Fruit fly (Drosophila melanogaster) whole organism, adult: ENCODE data around the gene cdi.
A peak's percentile ranks its signal among the peaks of the same experiment; 100 is the strongest.

Experiments used
- CG11617 ChIP-seq: fragments of 200-800 bp; sonication (Bioruptor generic); optimal IDR thresholded peaks from 2 replicates; lab custom pipeline; 2017; ENCODE audit warnings: mild to moderate bottlenecking, missing biosample characterization, missing genetic modification reagents, missing genetic modification characterization
- CG12768 ChIP-seq: fragments of 200-800 bp; sonication (Bioruptor generic); optimal IDR thresholded peaks from 2 replicates; lab custom pipeline; 2017; ENCODE audit warnings: missing biosample characterization, missing genetic modification characterization, mild to moderate bottlenecking, moderate library complexity, missing genetic modification reagents
- CG14711 ChIP-seq: fragments of 200-800 bp; sonication (Bioruptor generic); optimal IDR thresholded peaks from 2 replicates; lab custom pipeline; 2018; ENCODE audit warnings: missing biosample characterization, mild to moderate bottlenecking, missing genetic modification characterization, moderate library complexity
- CG1620 ChIP-seq: fragments of 200-800 bp; sonication (Bioruptor generic); optimal IDR thresholded peaks from 2 replicates; lab custom pipeline; 2016; ENCODE audit warnings: missing biosample characterization, missing genetic modification characterization
- CG33017 ChIP-seq: fragments of 200-800 bp; sonication (Bioruptor generic); optimal IDR thresholded peaks from 2 replicates; lab custom pipeline; 2018; ENCODE audit warnings: missing biosample characterization, mild to moderate bottlenecking, missing genetic modification characterization, moderate library complexity
- CG5204 ChIP-seq: fragments of 200-800 bp; sonication (Bioruptor generic); optimal IDR thresholded peaks from 2 replicates; lab custom pipeline; 2016; ENCODE audit warnings: missing biosample characterization, missing genetic modification characterization
- CG7045 ChIP-seq: fragments of 200-800 bp; sonication (Bioruptor generic); optimal IDR thresholded peaks from 2 replicates; lab custom pipeline; 2017; ENCODE audit warnings: missing biosample characterization, mild to moderate bottlenecking, missing genetic modification characterization
- CG7101 ChIP-seq: fragments of 200-800 bp; sonication (Bioruptor generic); optimal IDR thresholded peaks from 2 replicates; lab custom pipeline; 2018; ENCODE audit warnings: missing biosample characterization, mild to moderate bottlenecking, missing genetic modification characterization, moderate library complexity
- Clk ChIP-seq: fragments of 200-800 bp; sonication (Bioruptor generic); optimal IDR thresholded peaks from 2 replicates; lab custom pipeline; 2017; ENCODE audit warnings: missing biosample characterization, missing genetic modification characterization
- Crg-1 ChIP-seq: fragments of 200-800 bp; sonication (Bioruptor generic); optimal IDR thresholded peaks from 2 replicates; lab custom pipeline; 2016; ENCODE audit warnings: missing biosample characterization, missing genetic modification characterization
- Hr96 ChIP-seq: fragments of 200-800 bp; sonication (Bioruptor generic); optimal IDR thresholded peaks from 2 replicates; lab custom pipeline; 2016; ENCODE audit warnings: missing biosample characterization, missing genetic modification characterization
- Mnt ChIP-seq: fragments of 200-800 bp; sonication (Bioruptor generic); optimal IDR thresholded peaks from 2 replicates; lab custom pipeline; 2016; ENCODE audit warnings: missing biosample characterization, mild to moderate bottlenecking, missing genetic modification characterization
- bab1 ChIP-seq: fragments of 200-800 bp; sonication (Bioruptor generic); optimal IDR thresholded peaks from 3 replicates; lab custom pipeline; 2019; ENCODE audit warnings: missing biosample characterization, mild to moderate bottlenecking, missing genetic modification characterization, moderate library complexity
- cic ChIP-seq: fragments of 200-800 bp; sonication (Bioruptor generic); optimal IDR thresholded peaks from 2 replicates; lab custom pipeline; 2017; ENCODE audit warnings: missing biosample characterization, mild to moderate bottlenecking, missing genetic modification characterization, moderate library complexity
- cnc ChIP-seq, 2 experiments: fragments of >200 bp; optimal IDR thresholded peaks; 2 replicates each; lab custom pipeline; 2017
- kay ChIP-seq: fragments of 200-800 bp; sonication (Bioruptor generic); peaks from one replicate; lab custom pipeline; 2016; ENCODE audit warnings: missing biosample characterization, missing genetic modification characterization, borderline replicate concordance
- ovo ChIP-seq: fragments of 200-800 bp; sonication (Bioruptor generic); optimal IDR thresholded peaks from 2 replicates; lab custom pipeline; 2016; ENCODE audit warnings: missing biosample characterization, missing genetic modification characterization
- pad ChIP-seq: fragments of 200-800 bp; sonication (Bioruptor generic); optimal IDR thresholded peaks from 3 replicates; lab custom pipeline; 2017; ENCODE audit warnings: missing biosample characterization, missing genetic modification characterization, mild to moderate bottlenecking, moderate library complexity, missing genetic modification reagents
- tj ChIP-seq: fragments of 200-800 bp; sonication (Bioruptor generic); optimal IDR thresholded peaks from 3 replicates; lab custom pipeline; 2017; ENCODE audit warnings: missing biosample characterization, mild to moderate bottlenecking, missing genetic modification characterization, moderate library complexity
- toe ChIP-seq: fragments of 200-800 bp; sonication (Bioruptor generic); optimal IDR thresholded peaks from 2 replicates; lab custom pipeline; 2016; ENCODE audit warnings: missing biosample characterization, missing genetic modification characterization

Gene cdi

dm6 chr3R:19103189-19103588, 9.1 kb upstream of the cdi start:
- TF ChIP-seq ovo (GFP tag; lab: Kevin White, UChicago) (no peak), CG14711 (no peak), CG7101 (tag; lab: Kevin White, UChicago) (no peak), cic (GFP tag; lab: Kevin White, UChicago) (no peak), Hr96 (GFP tag; lab: Kevin White, UChicago) (no peak), cnc (optimal IDR thresholded peaks at IDR 0.05; lab: Kevin White, UChicago) (no peak), pad (GFP tag; lab: Kevin White, UChicago) (no peak), CG5204 (GFP tag; lab: Kevin White, UChicago) (no peak), kay (GFP tag; lab: Kevin White, UChicago) (no peak), toe (GFP tag; lab: Kevin White, UChicago) (no peak), CG7045 (GFP tag; lab: Kevin White, UChicago) (no peak), bab1 (GFP tag; lab: Kevin White, UChicago) (no peak), CG33017 (no peak)

DNA sequence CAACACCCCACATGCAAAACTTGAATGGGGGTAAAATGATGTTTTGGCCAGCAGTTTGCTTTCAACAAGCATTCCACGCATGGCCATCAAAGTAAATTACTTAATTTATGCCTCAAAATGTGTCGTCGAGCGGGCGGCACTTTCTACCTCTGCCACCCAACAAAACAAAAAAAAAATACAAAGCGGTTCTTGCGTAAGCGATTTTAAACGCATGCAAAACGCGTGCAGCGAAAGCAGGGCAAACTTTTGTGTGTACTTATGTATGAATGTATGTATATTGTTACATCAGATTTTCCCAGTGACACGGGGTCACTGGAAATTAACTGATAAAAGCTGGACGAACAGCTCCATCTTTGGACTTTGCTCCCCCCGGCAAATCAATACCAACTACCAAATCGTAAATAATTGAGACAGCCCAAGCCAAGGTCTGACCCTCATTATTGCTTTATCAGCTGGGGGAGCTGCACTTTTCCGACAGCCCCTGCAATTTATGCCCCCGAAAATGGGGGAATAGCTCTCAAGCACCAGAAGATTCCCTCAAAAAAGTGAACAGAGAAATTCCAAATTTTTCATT, 7.3 kb upstream of the cdi start:
- TF ChIP-seq pad (GFP tag; lab: Kevin White, UChicago) = no peak
- no peak for TF ChIP-seq bab1 (GFP tag; lab: Kevin White, UChicago)
- no peak for TF ChIP-seq ovo (GFP tag; lab: Kevin White, UChicago)
- TF ChIP-seq tj (GFP tag; lab: Kevin White, UChicago) = no peak

dm6 chr3R:19100098-19100497, 6.0 kb upstream of the cdi start:
- TF ChIP-seq cnc (optimal IDR thresholded peaks at IDR 0.05; lab: Kevin White, UChicago) (no peak), toe (GFP tag; lab: Kevin White, UChicago) (no peak), Clk (GFP tag; lab: Kevin White, UChicago) (no peak), CG12768 (GFP tag; lab: Kevin White, UChicago) (no peak), bab1 (GFP tag; lab: Kevin White, UChicago) (no peak), kay (GFP tag; lab: Kevin White, UChicago) (no peak), Hr96 (GFP tag; lab: Kevin White, UChicago) (no peak), Mnt (GFP tag; lab: Kevin White, UChicago) (no peak)

DNA sequence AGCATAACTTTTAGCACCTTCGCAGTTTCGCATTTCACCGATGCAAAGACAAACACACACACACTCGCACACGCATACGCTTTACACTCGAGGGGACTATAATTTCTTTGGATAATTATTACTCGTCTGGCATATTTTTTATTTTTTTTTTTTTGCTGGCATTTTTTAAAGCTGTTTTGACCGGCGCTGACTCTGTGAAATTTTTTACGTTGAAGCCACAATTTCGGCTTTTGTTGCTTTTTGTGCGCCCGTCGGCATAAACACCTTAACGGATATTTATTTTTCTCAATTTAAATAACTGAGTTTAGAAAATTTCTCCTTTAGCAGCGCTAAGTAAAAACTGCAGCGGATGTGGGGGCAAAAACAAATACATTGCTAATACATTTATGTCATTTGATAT, 4.2 kb upstream of the cdi start:
- TF ChIP-seq Hr96 (GFP tag; lab: Kevin White, UChicago) (no peak), tj (GFP tag; lab: Kevin White, UChicago) (peak; percentile 96)

dm6 chr3R:19096299-19097048, 2.4 kb upstream of the cdi start, which contains the start of gene CG6040:
Gene CG6040 (plus strand): TSS chr3R:19096961.
- TF ChIP-seq CG33017 (no peak), ovo (GFP tag; lab: Kevin White, UChicago) (peak; percentile 18), kay (GFP tag; lab: Kevin White, UChicago) (no peak), bab1 (GFP tag; lab: Kevin White, UChicago) (peak; percentile 50), CG14711 (no peak), Hr96 (GFP tag; lab: Kevin White, UChicago) (peak; percentile 15), CG11617 (GFP tag; lab: Kevin White, UChicago) (no peak), CG1620 (GFP tag; lab: Kevin White, UChicago) (peak; percentile 48), CG12768 (GFP tag; lab: Kevin White, UChicago) (peak; percentile 1), Mnt (GFP tag; lab: Kevin White, UChicago) (peak; percentile 20), Crg-1 (GFP tag; lab: Kevin White, UChicago) (peak; percentile 36), toe (GFP tag; lab: Kevin White, UChicago) (peak; percentile 4), cnc (optimal IDR thresholded peaks at IDR 0.05; lab: Kevin White, UChicago) (no peak), pad (GFP tag; lab: Kevin White, UChicago) (no peak), tj (GFP tag; lab: Kevin White, UChicago) (no peak), Clk (GFP tag; lab: Kevin White, UChicago) (no peak), CG7101 (tag; lab: Kevin White, UChicago) (peak; percentile 14), CG5204 (GFP tag; lab: Kevin White, UChicago) (no peak), cic (GFP tag; lab: Kevin White, UChicago) (no peak), CG7045 (GFP tag; lab: Kevin White, UChicago) (peak; percentile 42)

- TF ChIP-seq Clk (GFP tag; lab: Kevin White, UChicago) (no peak), CG14711 (no peak), Mnt (GFP tag; lab: Kevin White, UChicago) (peak; percentile 46), cnc (optimal IDR thresholded peaks at IDR 0.05; lab: Kevin White, UChicago) (no peak), toe (GFP tag; lab: Kevin White, UChicago) (no peak), CG1620 (GFP tag; lab: Kevin White, UChicago) (no peak), CG33017 (peak; percentile 14), bab1 (GFP tag; lab: Kevin White, UChicago) (peak; percentile 62), Crg-1 (GFP tag; lab: Kevin White, UChicago) (peak; percentile 4), CG5204 (GFP tag; lab: Kevin White, UChicago) (no peak), CG7045 (GFP tag; lab: Kevin White, UChicago) (no peak), CG7101 (tag; lab: Kevin White, UChicago) (peak; percentile 27), ovo (GFP tag; lab: Kevin White, UChicago) (no peak), CG12768 (GFP tag; lab: Kevin White, UChicago) (no peak), Hr96 (GFP tag; lab: Kevin White, UChicago) (no peak), pad (GFP tag; lab: Kevin White, UChicago) (peak; percentile 9), kay (GFP tag; lab: Kevin White, UChicago) (no peak), CG11617 (GFP tag; lab: Kevin White, UChicago) (peak; percentile 77), tj (GFP tag; lab: Kevin White, UChicago) (no peak), cic (GFP tag; lab: Kevin White, UChicago) (no peak)
Measured at dm6 chr3R:19094799-19095418, 839 bp upstream of the cdi start, which contains the start of the genes mRpL55 and ATPsynD. Gene mRpL55 (minus strand): TSS chr3R:19094905. Gene ATPsynD (plus strand): TSS chr3R:19095000.
